Worm (Caenorhabditis elegans) whole organism, young adult: ENCODE data around the gene F16B4.2.

Source experiments
- B0261.1 ChIP-seq: sonication (generic microtip); optimal IDR thresholded peaks from 2 replicates; lab custom pipeline; 2016; ENCODE audit warnings: mild to moderate bottlenecking, missing genetic modification characterization, moderate library complexity, missing compliant biosample characterization
- F37B4.10 ChIP-seq: fragments of 200-800 bp; sonication (Bioruptor generic); IDR thresholded peaks from 2 replicates; pipeline ENCODE4 v1.3.6; 2022; ENCODE audit warnings: missing genetic modification characterization, missing compliant biosample characterization
- T07F8.4 ChIP-seq: sonication (generic microtip); optimal IDR thresholded peaks from 2 replicates; lab custom pipeline; 2016; ENCODE audit warnings: mild to moderate bottlenecking, missing genetic modification characterization, moderate library complexity, missing compliant biosample characterization
- Y56A3A.18 ChIP-seq: fragments of 200-800 bp; sonication (Bioruptor generic); IDR thresholded peaks from 2 replicates; pipeline ENCODE4 v1.3.6; 2022; ENCODE audit warnings: missing genetic modification reagents, missing genetic modification characterization, missing compliant biosample characterization
- akir-1 ChIP-seq: fragments of 200-800 bp; sonication (Bioruptor generic); optimal IDR thresholded peaks from 2 replicates; lab custom pipeline; 2018; ENCODE audit warnings: mild to moderate bottlenecking, missing genetic modification characterization, moderate library complexity, missing compliant biosample characterization
- aptf-2 ChIP-seq: fragments of 200-800 bp; sonication (Bioruptor generic); conservative IDR thresholded peaks from 2 replicates; pipeline ENCODE4 v1.3.6; 2022; ENCODE audit warnings: missing genetic modification reagents, missing genetic modification characterization, missing compliant biosample characterization
- atf-7 ChIP-seq: sonication (generic microtip); optimal IDR thresholded peaks from 2 replicates; lab custom pipeline; 2017; ENCODE audit warnings: mild to moderate bottlenecking, missing genetic modification characterization, missing compliant biosample characterization
- attf-6 ChIP-seq: fragments of 200-800 bp; sonication (Bioruptor generic); IDR thresholded peaks from 2 replicates; pipeline ENCODE4 v1.3.6; 2022; ENCODE audit warnings: missing genetic modification reagents, missing genetic modification characterization, missing compliant biosample characterization
- bed-2 ChIP-seq: fragments of 200-800 bp; sonication (Bioruptor generic); IDR thresholded peaks from 2 replicates; pipeline ENCODE4 v1.3.6; 2022; ENCODE audit warnings: missing genetic modification reagents, missing genetic modification characterization, missing compliant biosample characterization
- ceh-100 ChIP-seq: fragments of 200-800 bp; sonication (Bioruptor generic); IDR thresholded peaks from 2 replicates; pipeline ENCODE4 v1.3.6; 2022; ENCODE audit warnings: missing genetic modification reagents, missing genetic modification characterization, missing compliant biosample characterization
- ceh-91 ChIP-seq: fragments of 200-800 bp; sonication (Bioruptor generic); IDR thresholded peaks from 2 replicates; pipeline ENCODE4 v1.3.6; 2022; ENCODE audit warnings: missing genetic modification reagents, missing genetic modification characterization, missing compliant biosample characterization
- dox-1 ChIP-seq: fragments of 200-800 bp; sonication (Bioruptor generic); IDR thresholded peaks from 2 replicates; pipeline ENCODE4 v1.3.6; 2022; ENCODE audit warnings: missing genetic modification reagents, missing genetic modification characterization, missing compliant biosample characterization
- dpff-1 ChIP-seq: sonication (generic microtip); optimal IDR thresholded peaks from 2 replicates; lab custom pipeline; 2017; ENCODE audit warnings: mild to moderate bottlenecking, missing genetic modification characterization, missing compliant biosample characterization
- dpl-1 ChIP-seq: fragments of 150-350 bp; optimal IDR thresholded peaks from 2 replicates; lab custom pipeline; 2014; ENCODE audit warnings: missing biosample characterization, missing genetic modification reagents, missing genetic modification characterization
- egrh-3 ChIP-seq: fragments of 200-800 bp; sonication (Bioruptor generic); IDR thresholded peaks from 2 replicates; pipeline ENCODE4 v1.3.6; 2022; ENCODE audit warnings: missing genetic modification reagents, missing genetic modification characterization, missing compliant biosample characterization
- him-1 ChIP-seq: sonication (generic microtip); optimal IDR thresholded peaks from 2 replicates; lab custom pipeline; 2016; ENCODE audit warnings: missing genotype, missing genetic modification reagents, missing genetic modification characterization, missing compliant biosample characterization
- hlh-26 ChIP-seq: fragments of 200-800 bp; sonication (Bioruptor generic); conservative IDR thresholded peaks from 2 replicates; pipeline ENCODE4 v1.3.6; 2022; ENCODE audit warnings: missing genetic modification reagents, missing genetic modification characterization, missing compliant biosample characterization
- hmg-1.2 ChIP-seq: fragments of 200-800 bp; sonication (Bioruptor generic); IDR thresholded peaks from 2 replicates; pipeline ENCODE4 v1.3.6; 2022; ENCODE audit warnings: missing genetic modification reagents, missing genetic modification characterization, missing compliant biosample characterization
- lin-35 ChIP-seq, 3 experiments: fragments of 150-350 bp in 2 of 3; sonication (generic microtip) in 1 of 3; optimal IDR thresholded peaks; 2 replicates each; lab custom pipeline; 2014 to 2018; ENCODE audit warnings: missing biosample characterization in 3 of 3, missing genetic modification characterization in 3 of 3, missing genetic modification reagents in 3 of 3
- lir-1 ChIP-seq: fragments of 200-800 bp; sonication (Bioruptor generic); conservative IDR thresholded peaks from 2 replicates; pipeline ENCODE4 v1.3.6; 2022; ENCODE audit warnings: missing genetic modification reagents, missing genetic modification characterization, missing compliant biosample characterization
- madf-10 ChIP-seq: sonication (generic microtip); optimal IDR thresholded peaks from 2 replicates; lab custom pipeline; 2016; ENCODE audit warnings: mild to moderate bottlenecking, missing genetic modification characterization, missing compliant biosample characterization
- madf-3 ChIP-seq: fragments of 200-800 bp; sonication (Bioruptor generic); IDR thresholded peaks from 2 replicates; pipeline ENCODE4 v1.3.6; 2022; ENCODE audit warnings: missing genetic modification reagents, missing genetic modification characterization, missing compliant biosample characterization
- madf-6 ChIP-seq: fragments of 200-800 bp; sonication (Bioruptor generic); IDR thresholded peaks from 2 replicates; pipeline ENCODE4 v1.3.6; 2022; ENCODE audit warnings: missing genetic modification reagents, missing genetic modification characterization, missing compliant biosample characterization
- mes-4 ChIP-seq: sonication (generic microtip); optimal IDR thresholded peaks from 2 replicates; lab custom pipeline; 2016; ENCODE audit warnings: missing genotype, missing genetic modification characterization, missing compliant biosample characterization
- nfya-1 ChIP-seq: sonication (generic microtip); optimal IDR thresholded peaks from 2 replicates; lab custom pipeline; 2017; ENCODE audit warnings: antibody characterized with exemption, missing compliant biosample characterization, missing genetic modification characterization, borderline replicate concordance; ENCODE audit not compliant: insufficient read depth
- nhr-80 ChIP-seq: sonication (generic microtip); optimal IDR thresholded peaks from 2 replicates; lab custom pipeline; 2016; ENCODE audit warnings: missing genetic modification characterization, missing compliant biosample characterization
- nhr-90 ChIP-seq: sonication (generic microtip); optimal IDR thresholded peaks from 2 replicates; lab custom pipeline; 2016; ENCODE audit warnings: missing genotype, mild to moderate bottlenecking, missing genetic modification characterization, missing compliant biosample characterization
- pbrm-1 ChIP-seq: fragments of 200-800 bp; sonication (Bioruptor generic); IDR thresholded peaks from 2 replicates; pipeline ENCODE4 v1.3.6; 2022; ENCODE audit warnings: missing genetic modification reagents, missing genetic modification characterization, missing compliant biosample characterization
- rcor-1 ChIP-seq: fragments of 200-800 bp; sonication (Bioruptor generic); IDR thresholded peaks from 2 replicates; pipeline ENCODE4 v1.3.6; 2022; ENCODE audit warnings: missing genetic modification reagents, missing genetic modification characterization, missing compliant biosample characterization
- repo-1 ChIP-seq: sonication (generic microtip); optimal IDR thresholded peaks from 2 replicates; lab custom pipeline; 2017; ENCODE audit warnings: mild to moderate bottlenecking, missing genetic modification characterization, missing compliant biosample characterization
- snpc-4 ChIP-seq, 5 experiments: fragments of 150-350 bp in 1 of 5; sonication (generic microtip) in 4 of 5; optimal IDR thresholded peaks; 2 replicates each; lab custom pipeline; 2014 to 2018; ENCODE audit warnings: missing genetic modification characterization in 5 of 5, missing biosample characterization in 3 of 5, antibody characterized with exemption in 2 of 5, mild to moderate bottlenecking in 2 of 5, missing compliant biosample characterization in 2 of 5, missing genotype in 2 of 5, moderate library complexity in 2 of 5, missing genetic modification reagents in 1 of 5
- sptf-2 ChIP-seq: fragments of 200-800 bp; sonication (Bioruptor generic); optimal IDR thresholded peaks from 2 replicates; lab custom pipeline; 2018; ENCODE audit warnings: mild to moderate bottlenecking, missing genetic modification characterization, missing compliant biosample characterization
- xnd-1 ChIP-seq: sonication (generic microtip); optimal IDR thresholded peaks from 2 replicates; lab custom pipeline; 2016; ENCODE audit warnings: missing genotype, missing genetic modification reagents, missing genetic modification characterization, missing compliant biosample characterization
- zfh-2 ChIP-seq: fragments of 200-800 bp; sonication (Bioruptor generic); conservative IDR thresholded peaks from 2 replicates; pipeline ENCODE4 v1.3.6; 2022; ENCODE audit warnings: missing genetic modification reagents, missing genetic modification characterization, missing compliant biosample characterization
- zim-3 ChIP-seq: sonication (generic microtip); optimal IDR thresholded peaks from 2 replicates; lab custom pipeline; 2017; ENCODE audit warnings: mild to moderate bottlenecking, missing genetic modification characterization, moderate library complexity, missing compliant biosample characterization
- ztf-22 ChIP-seq: fragments of 200-800 bp; sonication (Bioruptor generic); optimal IDR thresholded peaks from 2 replicates; lab custom pipeline; 2018; ENCODE audit warnings: mild to moderate bottlenecking, missing genetic modification characterization, moderate library complexity, missing compliant biosample characterization
- ztf-25 ChIP-seq: fragments of 200-800 bp; sonication (Bioruptor generic); IDR thresholded peaks from 2 replicates; pipeline ENCODE4 v1.3.6; 2022; ENCODE audit warnings: missing genetic modification reagents, missing genetic modification characterization, missing compliant biosample characterization

Gene F16B4.2

ce11 chrV:1610097-1610496 is 9.3 kb downstream of the F16B4.2 start, which contains the start of gene nhr-177:
nhr-177 (plus strand) TSS chrV:1610263.
- TF ChIP-seq him-1 (tag; lab: Kevin White, UChicago): no peak
- TF ChIP-seq nhr-80 (tag; lab: Kevin White, UChicago): peak; percentile 69

ce11 chrV:1611570-1611969 is 10.7 kb downstream of the F16B4.2 start:
- no peak for TF ChIP-seq F37B4.10 (GFP tag; lab: Robert Waterston, UW)
- TF ChIP-seq repo-1: no peak
- TF ChIP-seq ceh-100: no peak
- no peak for TF ChIP-seq hmg-1.2 (GFP tag; lab: Robert Waterston, UW)
- no peak for TF ChIP-seq ztf-25 (GFP tag; lab: Robert Waterston, UW)
- no peak for TF ChIP-seq mes-4 (tag; lab: Kevin White, UChicago)
- TF ChIP-seq zfh-2: no peak
- TF ChIP-seq sptf-2 (GFP tag; lab: Kevin White, UChicago): no peak
- TF ChIP-seq aptf-2: no peak
- no peak for TF ChIP-seq hlh-26 (GFP tag; lab: Robert Waterston, UW)
- no peak for TF ChIP-seq nfya-1
- TF ChIP-seq snpc-4 (GFP tag; optimal IDR thresholded peaks at IDR 0.05; lab: Kevin White, UChicago): no peak
- no peak for TF ChIP-seq snpc-4 (tag; optimal IDR thresholded peaks at IDR 0.05; lab: Kevin White, UChicago)
- TF ChIP-seq akir-1 (GFP tag; lab: Kevin White, UChicago): no peak
- TF ChIP-seq ztf-22 (GFP tag; lab: Kevin White, UChicago): no peak
- no peak for TF ChIP-seq nhr-80 (tag; lab: Kevin White, UChicago)
- TF ChIP-seq attf-6 (GFP tag; lab: Robert Waterston, UW): no peak
- TF ChIP-seq him-1 (tag; lab: Kevin White, UChicago): no peak
- no peak for TF ChIP-seq dpff-1 (tag; lab: Kevin White, UChicago)

ce11 chrV:1614726-1615125 is 13.9 kb downstream of the F16B4.2 start, which contains the start of gene srbc-41:
srbc-41 (minus strand) TSS chrV:1614826.
- TF ChIP-seq madf-3 (GFP tag; lab: Robert Waterston, UW) (no peak), atf-7 (tag; lab: Kevin White, UChicago) (no peak), T07F8.4 (tag; lab: Kevin White, UChicago) (no peak), hlh-26 (GFP tag; lab: Robert Waterston, UW) (no peak), lin-35 (GFP tag; optimal IDR thresholded peaks at IDR 0.05; lab: Kevin White, UChicago) (no peak), nhr-90 (tag; lab: Kevin White, UChicago) (no peak), ceh-91 (GFP tag; lab: Robert Waterston, UW) (no peak)
- TF ChIP-seq, all 124 proteins: peak for 0

- TF ChIP-seq xnd-1 (tag; lab: Kevin White, UChicago): no peak
- no peak for TF ChIP-seq nhr-80 (tag; lab: Kevin White, UChicago)
- TF ChIP-seq madf-6 (GFP tag; lab: Robert Waterston, UW): no peak
- TF ChIP-seq egrh-3 (GFP tag; lab: Robert Waterston, UW): no peak
- no peak for TF ChIP-seq rcor-1 (GFP tag; lab: Robert Waterston, UW)
- no peak for TF ChIP-seq akir-1 (GFP tag; lab: Kevin White, UChicago)
- TF ChIP-seq bed-2 (GFP tag; lab: Robert Waterston, UW): no peak
- TF ChIP-seq ztf-22 (GFP tag; lab: Kevin White, UChicago): no peak
- TF ChIP-seq Y56A3A.18 (GFP tag; lab: Robert Waterston, UW): no peak
- no peak for TF ChIP-seq pbrm-1 (GFP tag; lab: Robert Waterston, UW)
- no peak for TF ChIP-seq dox-1 (GFP tag; lab: Robert Waterston, UW)
- TF ChIP-seq him-1 (tag; lab: Kevin White, UChicago): no peak
- no peak for TF ChIP-seq lir-1 (GFP tag; lab: Robert Waterston, UW)
- no peak for TF ChIP-seq B0261.1 (tag; lab: Kevin White, UChicago)
- no peak for TF ChIP-seq aptf-2
- no peak for TF ChIP-seq dpl-1 (GFP tag; lab: Kevin White, UChicago)
- TF ChIP-seq mes-4 (tag; lab: Kevin White, UChicago): no peak
- TF ChIP-seq madf-10 (tag; lab: Kevin White, UChicago): no peak
- no peak for TF ChIP-seq zim-3 (tag; lab: Kevin White, UChicago)
These were observed 17.9 kb downstream of the F16B4.2 start, which contains the start of gene nhr-179 for ce11 chrV:1618760-1619159. nhr-179 (minus strand) TSS chrV:1618860.
